Worm (Caenorhabditis elegans): Measurements from ENCODE around the gene C10E2.5.

- TF ChIP-seq blmp-1 (tag; optimal IDR thresholded peaks at IDR 0.05; ENCODE audit: insufficient read depth) (no peak), ztf-4 (tag; optimal IDR thresholded peaks at IDR 0.05) (no peak), ztf-11 (tag; optimal IDR thresholded peaks at IDR 0.05) (no peak), nhr-11 (tag; optimal IDR thresholded peaks at IDR 0.05) (no peak), unc-62 (GFP tag; optimal IDR thresholded peaks at IDR 0.05) (no peak), nhr-237 (tag; optimal IDR thresholded peaks at IDR 0.05) (no peak), lin-13 (GFP tag; optimal IDR thresholded peaks at IDR 0.05) (no peak), zag-1 (tag; optimal IDR thresholded peaks at IDR 0.05) (no peak), snpc-4 (tag; optimal IDR thresholded peaks at IDR 0.05) (no peak), ceh-82 (tag; optimal IDR thresholded peaks at IDR 0.05) (no peak), aly-2 (tag; optimal IDR thresholded peaks at IDR 0.05) (no peak)
Observed at ce11 chrX:16704086-16704485, 50.3 kb downstream of the C10E2.5 start.
